Fruit fly (Drosophila melanogaster): Measurements from ENCODE around the gene Vps36.
A peak's percentile ranks its signal among the peaks of the same experiment; 100 is the strongest.

Gene Vps36

DNA sequence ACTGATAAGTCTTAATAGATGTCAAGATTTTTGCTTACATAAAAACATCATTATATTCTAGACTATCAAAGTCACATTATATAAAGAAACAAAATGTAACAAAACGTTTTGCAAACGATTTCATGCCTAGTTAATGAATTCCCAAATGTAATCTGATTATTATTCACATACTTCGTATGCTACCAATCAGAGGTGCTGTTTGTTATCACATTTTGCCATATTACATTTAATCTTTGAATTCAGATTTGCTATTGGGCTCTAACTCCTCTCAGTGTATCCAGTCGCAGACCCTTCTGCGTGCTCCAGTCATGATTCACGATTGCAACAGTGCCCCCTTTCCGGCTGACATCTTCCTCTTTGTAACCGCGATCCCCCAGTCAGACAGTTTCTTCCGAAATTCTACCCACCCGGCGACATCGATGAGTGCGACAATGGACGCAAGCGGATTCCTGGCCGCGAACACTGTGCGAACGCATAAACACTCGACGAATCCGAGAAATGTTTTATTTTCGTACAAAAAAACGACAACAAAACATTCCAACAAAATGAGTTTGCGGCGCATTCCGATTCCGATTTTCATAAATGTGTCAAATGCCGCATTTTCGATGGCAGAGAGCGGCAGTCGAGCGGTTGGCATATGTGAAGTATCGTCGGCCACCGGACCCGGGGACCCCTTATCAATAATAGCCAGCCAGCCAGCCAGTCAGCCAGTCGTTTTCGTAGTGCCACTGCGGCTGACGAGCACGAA is 24.6 kb downstream of the Vps36 start (continued):
- TF ChIP-seq row (GFP tag; IDR thresholded peaks at IDR 0.05) (peak; percentile 40; the same call in 1 of the 3 replicates), CG12769 (tag; optimal IDR thresholded peaks at IDR 0.05) (peak; percentile 86), insv (GFP tag; optimal IDR thresholded peaks at IDR 0.05) (no peak), NC2β (GFP tag; optimal IDR thresholded peaks at IDR 0.05) (no peak), CG15269 (tag; optimal IDR thresholded peaks at IDR 0.05) (peak; percentile 3), CG16779 (GFP tag; IDR thresholded peaks at IDR 0.05) (peak; percentile 33; the same call in 1 of the 2 replicates), stc (GFP tag; IDR thresholded peaks at IDR 0.05) (0 out of 2 replicates have a peak, but pooled peaks have one; percentile 13), CG17359 (tag; optimal IDR thresholded peaks at IDR 0.05) (peak; percentile 12), Atf6 (GFP tag; IDR thresholded peaks at IDR 0.05) (no peak), CG8281 (tag; optimal IDR thresholded peaks at IDR 0.05) (no peak), dysf (GFP tag; IDR thresholded peaks at IDR 0.05) (0 out of 3 replicates have a peak, but pooled peaks have one; percentile 20), CG13424 (tag; optimal IDR thresholded peaks at IDR 0.05) (no peak), sd (tag; optimal IDR thresholded peaks at IDR 0.05) (peak; percentile 97), Dek (tag; optimal IDR thresholded peaks at IDR 0.05) (no peak), Ada2b (GFP tag; IDR thresholded peaks at IDR 0.05) (no peak), CG2678 (tag; optimal IDR thresholded peaks at IDR 0.05) (peak; percentile 5), HLH3B (GFP tag; IDR thresholded peaks at IDR 0.05) (peak; percentile 5; the same call in 1 of the 2 replicates), Myb (GFP tag; optimal IDR thresholded peaks at IDR 0.05) (no peak), p53 (GFP tag; optimal IDR thresholded peaks at IDR 0.05) (no peak), CG16813 (GFP tag; IDR thresholded peaks at IDR 0.05; ENCODE audit: partially characterized antibody) (no peak), CG7745 (tag; optimal IDR thresholded peaks at IDR 0.05) (no peak), CG14441 (GFP tag; IDR thresholded peaks at IDR 0.05) (peak; percentile 29; the same call in 1 of the 2 replicates), E2f2 (GFP tag; IDR thresholded peaks at IDR 0.05) (no peak), prd (optimal IDR thresholded peaks at IDR 0.05) (no peak), prd (GFP tag; IDR thresholded peaks at IDR 0.05) (no peak)

DNA sequence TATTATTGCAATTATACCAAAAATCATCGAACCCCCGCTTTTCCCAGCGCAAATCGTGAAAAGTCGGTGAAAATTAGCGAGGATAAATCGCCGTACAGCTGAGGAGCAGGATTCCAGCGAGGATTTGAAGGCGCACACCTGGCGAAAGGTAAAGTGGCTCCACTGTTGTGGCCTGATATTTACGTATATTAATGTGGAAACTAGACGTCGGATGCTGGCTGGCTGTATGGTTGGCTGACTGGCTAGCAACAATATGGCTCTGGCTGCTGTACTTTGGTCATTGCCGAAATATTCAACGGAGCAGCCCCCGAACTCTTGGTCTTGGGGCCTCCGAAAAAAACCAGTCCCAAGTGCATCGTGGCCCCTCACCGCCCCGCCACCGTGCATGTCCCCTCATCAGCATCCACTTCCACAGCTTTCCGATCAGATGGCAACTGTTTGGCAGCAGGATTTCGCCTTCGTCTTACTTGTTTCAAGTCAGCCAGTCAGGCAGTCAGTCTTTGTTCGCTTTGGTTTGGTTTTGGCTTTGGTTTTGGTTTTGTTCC is 26.0 kb downstream of the Vps36 start:
- no peak for TF ChIP-seq CG1233 (GFP tag; optimal IDR thresholded peaks at IDR 0.05)
- TF ChIP-seq Med (GFP tag): peak; percentile 72
- TF ChIP-seq bsh (GFP tag; optimal IDR thresholded peaks at IDR 0.05): peak in 1 of 2 experiments; percentile 33
- 0 out of 2 replicates have a peak, but pooled peaks have one; percentile 20 for TF ChIP-seq Xrp1 (GFP tag; IDR thresholded peaks at IDR 0.05)
- TF ChIP-seq CoRest (tag; optimal IDR thresholded peaks at IDR 0.05): no peak
- TF ChIP-seq row (GFP tag; IDR thresholded peaks at IDR 0.05): 0 out of 3 replicates have a peak, but pooled peaks have one; percentile 4
- 0 out of 3 replicates have a peak, but pooled peaks have one; percentile 9 for TF ChIP-seq CG34224 (GFP tag; IDR thresholded peaks at IDR 0.05; ENCODE audit: partially characterized antibody)
- peak; percentile 88 for TF ChIP-seq crol (GFP tag; IDR thresholded peaks at IDR 0.05)
- no peak for TF ChIP-seq ap (GFP tag; IDR thresholded peaks at IDR 0.05)
- TF ChIP-seq Lim3 (GFP tag; IDR thresholded peaks at IDR 0.05): no peak
- no peak for TF ChIP-seq Rfx (GFP tag; IDR thresholded peaks at IDR 0.05)
- TF ChIP-seq trh (GFP tag; optimal IDR thresholded peaks at IDR 0.05): no peak
- no peak for TF ChIP-seq CG9727 (GFP tag; optimal IDR thresholded peaks at IDR 0.05)
- 0 out of 3 replicates have a peak, but pooled peaks have one; percentile 44 for TF ChIP-seq Doc3 (GFP tag; IDR thresholded peaks at IDR 0.05; ENCODE audit: partially characterized antibody)
- TF ChIP-seq YL-1 (GFP tag; optimal IDR thresholded peaks at IDR 0.05): peak; percentile 14
- no peak for TF ChIP-seq shn (GFP tag; optimal IDR thresholded peaks at IDR 0.05)
- no peak for TF ChIP-seq Neu2 (GFP tag; optimal IDR thresholded peaks at IDR 0.05; ENCODE audit: borderline replicate concordance)
- no peak for TF ChIP-seq E2f1 (GFP tag; IDR thresholded peaks at IDR 0.05)
- TF ChIP-seq nom (GFP tag; optimal IDR thresholded peaks at IDR 0.05): peak; percentile 51
- TF ChIP-seq Fer2 (tag; optimal IDR thresholded peaks at IDR 0.05): no peak
- no peak for TF ChIP-seq cas (GFP tag; IDR thresholded peaks at IDR 0.05)
- TF ChIP-seq hbn (GFP tag; IDR thresholded peaks at IDR 0.05; ENCODE audit: partially characterized antibody): 0 out of 2 replicates have a peak, but pooled peaks have one; percentile 2
- peak; percentile 20 for TF ChIP-seq CG12071 (GFP tag; optimal IDR thresholded peaks at IDR 0.05)
- TF ChIP-seq CG10321 (GFP tag; IDR thresholded peaks at IDR 0.05): no peak
- TF ChIP-seq CG1792 (GFP tag; optimal IDR thresholded peaks at IDR 0.05): no peak

Data from whole organism, embryonic.